Fruit fly (Drosophila melanogaster) whole organism, embryonic: ENCODE results near the gene CG10470.

Experiments
- ATbp ChIP-seq: fragments of 200-800 bp; sonication (Bioruptor generic); optimal IDR thresholded peaks from 2 replicates; lab custom pipeline; 2017; ENCODE audit warnings: missing biosample characterization, mild to moderate bottlenecking, missing genetic modification characterization, missing genetic modification reagents
- Asciz ChIP-seq: fragments of 200-800 bp; sonication (Bioruptor generic); optimal IDR thresholded peaks from 2 replicates; lab custom pipeline; 2017; ENCODE audit warnings: missing biosample characterization, mild to moderate bottlenecking, missing genetic modification characterization, missing genetic modification reagents
- B-H1 ChIP-seq: fragments of 200-800 bp; sonication (Bioruptor generic); IDR thresholded peaks from 3 replicates; pipeline ENCODE4 v1.3.6; 2022; ENCODE audit warnings: missing biosample characterization, missing genetic modification characterization
- CG10366 ChIP-seq: fragments of 200-800 bp; sonication (Bioruptor generic); IDR thresholded peaks from 2 replicates; pipeline ENCODE4 v1.3.6; 2022; ENCODE audit warnings: missing biosample characterization, missing genetic modification characterization
- CG10431 ChIP-seq: fragments of 200-800 bp; sonication (Bioruptor generic); optimal IDR thresholded peaks from 3 replicates; lab custom pipeline; 2018; ENCODE audit warnings: missing biosample characterization, mild to moderate bottlenecking, missing genetic modification characterization
- CG11504 ChIP-seq: fragments of 200-800 bp; sonication (Bioruptor generic); optimal IDR thresholded peaks from 3 replicates; lab custom pipeline; 2019; ENCODE audit warnings: missing biosample characterization, mild to moderate bottlenecking, missing genetic modification characterization, moderate library complexity
- CG12104 ChIP-seq: fragments of 200-800 bp; sonication (Bioruptor generic); optimal IDR thresholded peaks from 3 replicates; lab custom pipeline; 2016; ENCODE audit warnings: missing biosample characterization, missing genetic modification characterization
- CG13424 ChIP-seq: fragments of 200-800 bp; sonication (Bioruptor generic); optimal IDR thresholded peaks from 2 replicates; lab custom pipeline; 2019; ENCODE audit warnings: missing biosample characterization, mild to moderate bottlenecking, missing genetic modification characterization, moderate library complexity
- CG15696 ChIP-seq: fragments of 200-800 bp; sonication (Bioruptor generic); optimal IDR thresholded peaks from 2 replicates; lab custom pipeline; 2019; ENCODE audit warnings: missing biosample characterization, mild to moderate bottlenecking, missing genetic modification characterization, moderate library complexity
- CG1603 ChIP-seq: fragments of 200-800 bp; sonication (Bioruptor generic); optimal IDR thresholded peaks from 2 replicates; lab custom pipeline; 2019; ENCODE audit warnings: missing biosample characterization, mild to moderate bottlenecking, missing genetic modification characterization, moderate library complexity
- CG16779 ChIP-seq: fragments of 200-800 bp; sonication (Bioruptor generic); IDR thresholded peaks from 2 replicates; pipeline ENCODE4 v1.3.6; 2022; ENCODE audit warnings: missing biosample characterization, missing genetic modification characterization
- CG18764 ChIP-seq: fragments of 200-800 bp; sonication (Bioruptor generic); optimal IDR thresholded peaks from 3 replicates; lab custom pipeline; 2016; ENCODE audit warnings: missing biosample characterization, missing genetic modification characterization
- CG4360 ChIP-seq: fragments of 200-800 bp; sonication (Bioruptor generic); IDR thresholded peaks from 2 replicates; pipeline ENCODE4 v1.3.6; 2022; ENCODE audit warnings: missing biosample characterization, missing genetic modification characterization
- CG43689 ChIP-seq: fragments of 200-800 bp; sonication (Bioruptor generic); IDR thresholded peaks from 2 replicates; pipeline ENCODE4 v1.3.6; 2022; ENCODE audit warnings: missing biosample characterization, missing genetic modification characterization
- CG4707 ChIP-seq: fragments of 200-800 bp; sonication (Bioruptor generic); optimal IDR thresholded peaks from 2 replicates; lab custom pipeline; 2018; ENCODE audit warnings: missing biosample characterization, mild to moderate bottlenecking, missing genetic modification characterization, moderate library complexity
- CG6254 ChIP-seq: fragments of 200-800 bp; sonication (Bioruptor generic); optimal IDR thresholded peaks from 3 replicates; lab custom pipeline; 2017; ENCODE audit warnings: mild to moderate bottlenecking, missing biosample characterization, missing genetic modification reagents, missing genetic modification characterization
- CG8290 ChIP-seq, 3 experiments: fragments of 200-800 bp; sonication (Bioruptor generic); optimal IDR thresholded peaks; 2 replicates each; lab custom pipeline; 2016 to 2019; ENCODE audit warnings: missing biosample characterization in 3 of 3, missing genetic modification characterization in 3 of 3, mild to moderate bottlenecking in 2 of 3, moderate library complexity in 1 of 3
- CG8388 ChIP-seq: fragments of 200-800 bp; sonication (Bioruptor generic); optimal IDR thresholded peaks from 2 replicates; lab custom pipeline; 2019; ENCODE audit warnings: missing biosample characterization, mild to moderate bottlenecking, missing genetic modification characterization, moderate library complexity
- Deaf1 ChIP-seq: fragments of 200-800 bp; optimal IDR thresholded peaks from 3 replicates; lab custom pipeline; 2019; ENCODE audit warnings: missing biosample characterization, mild to moderate bottlenecking, missing genetic modification characterization, moderate library complexity
- Drgx ChIP-seq: fragments of 200-800 bp; sonication (Bioruptor generic); IDR thresholded peaks from 2 replicates; pipeline ENCODE4 v1.3.6; 2022; ENCODE audit warnings: missing biosample characterization, missing genetic modification characterization
- ERR ChIP-seq: fragments of 200-800 bp; sonication (Bioruptor generic); optimal IDR thresholded peaks from 2 replicates; lab custom pipeline; 2016; ENCODE audit warnings: missing biosample characterization, missing genetic modification characterization
- Ets97D ChIP-seq: fragments of 200-800 bp; sonication (Bioruptor generic); optimal IDR thresholded peaks from 3 replicates; lab custom pipeline; 2016; ENCODE audit warnings: missing biosample characterization, missing genetic modification characterization
- Gsc ChIP-seq: fragments of 200-800 bp; sonication (Bioruptor generic); IDR thresholded peaks from 2 replicates; pipeline ENCODE4 v1.3.6; 2022; ENCODE audit warnings: missing biosample characterization, missing genetic modification characterization
- HLH3B ChIP-seq: fragments of 200-800 bp; sonication (Bioruptor generic); IDR thresholded peaks from 2 replicates; pipeline ENCODE4 v1.3.6; 2022; ENCODE audit warnings: missing biosample characterization, missing genetic modification characterization
- Hr39 ChIP-seq: fragments of >200 bp; optimal IDR thresholded peaks from 2 replicates; lab custom pipeline; 2017
- MBD-R2 ChIP-seq: fragments of 200-800 bp; sonication (Bioruptor generic); IDR thresholded peaks from 2 replicates; pipeline ENCODE4 v1.3.6; 2022; ENCODE audit warnings: missing biosample characterization, missing genetic modification characterization
- Med ChIP-seq: fragments of 200-800 bp; sonication (Bioruptor generic); peaks from one replicate; lab custom pipeline; 2016; ENCODE audit warnings: missing biosample characterization, missing genetic modification characterization, mild to moderate bottlenecking, inconsistent platforms, moderate library complexity
- Nf-YB ChIP-seq: fragments of 200-800 bp; sonication (Bioruptor generic); optimal IDR thresholded peaks from 3 replicates; lab custom pipeline; 2019; ENCODE audit warnings: missing biosample characterization, mild to moderate bottlenecking, missing genetic modification characterization, moderate library complexity
- Xbp1 ChIP-seq: fragments of 200-800 bp; sonication (Bioruptor generic); optimal IDR thresholded peaks from 3 replicates; lab custom pipeline; 2016; ENCODE audit warnings: missing biosample characterization, mild to moderate bottlenecking, missing genetic modification characterization
- abd-A ChIP-seq: fragments of 200-800 bp; sonication (Bioruptor generic); optimal IDR thresholded peaks from 3 replicates; lab custom pipeline; 2019; ENCODE audit warnings: missing biosample characterization, mild to moderate bottlenecking, missing genetic modification characterization, moderate library complexity
- amos ChIP-seq: fragments of 200-800 bp; sonication (Bioruptor generic); IDR thresholded peaks from 2 replicates; pipeline ENCODE4 v1.3.6; 2022; ENCODE audit warnings: missing biosample characterization, missing genetic modification characterization; ENCODE audit not compliant: partially characterized antibody
- ase ChIP-seq: fragments of 200-800 bp; sonication (Bioruptor generic); IDR thresholded peaks from 3 replicates; pipeline ENCODE4 v1.3.6; 2022; ENCODE audit warnings: missing biosample characterization, missing genetic modification characterization
- bowl ChIP-seq: fragments of 200-800 bp; sonication (Bioruptor generic); IDR thresholded peaks from 2 replicates; pipeline ENCODE4 v1.3.6; 2022; ENCODE audit warnings: missing biosample characterization, missing genetic modification characterization
- btn ChIP-seq: fragments of 200-800 bp; sonication (Bioruptor generic); optimal IDR thresholded peaks from 2 replicates; lab custom pipeline; 2016; ENCODE audit warnings: missing biosample characterization, missing genetic modification characterization
- cg ChIP-seq: fragments of 200-800 bp; sonication (Bioruptor generic); optimal IDR thresholded peaks from 3 replicates; lab custom pipeline; 2019; ENCODE audit warnings: missing biosample characterization, mild to moderate bottlenecking, missing genetic modification characterization, moderate library complexity
- ci ChIP-seq: fragments of 200-800 bp; sonication (Bioruptor generic); IDR thresholded peaks from 3 replicates; pipeline ENCODE4 v1.3.6; 2022; ENCODE audit warnings: missing biosample characterization, missing genetic modification characterization
- emc ChIP-seq: fragments of 200-800 bp; sonication (Bioruptor generic); optimal IDR thresholded peaks from 2 replicates; lab custom pipeline; 2016; ENCODE audit warnings: missing biosample characterization, missing genetic modification characterization
- eyg ChIP-seq: fragments of 200-800 bp; sonication (Bioruptor generic); optimal IDR thresholded peaks from 3 replicates; lab custom pipeline; 2016; ENCODE audit warnings: missing biosample characterization, missing genetic modification characterization
- grn ChIP-seq: fragments of 200-800 bp; sonication (Bioruptor generic); optimal IDR thresholded peaks from 3 replicates; lab custom pipeline; 2017; ENCODE audit warnings: missing biosample characterization, missing genetic modification characterization
- hth ChIP-seq: fragments of >200 bp; optimal IDR thresholded peaks from 2 replicates; lab custom pipeline; 2017; ENCODE audit warnings: inconsistent platforms
- ind ChIP-seq: fragments of 200-800 bp; sonication (Bioruptor generic); optimal IDR thresholded peaks from 3 replicates; lab custom pipeline; 2016; ENCODE audit warnings: missing biosample characterization, missing genetic modification characterization
- insv ChIP-seq, 2 experiments: fragments of 200-800 bp; sonication (Bioruptor generic); optimal IDR thresholded peaks; 3 replicates each; lab custom pipeline; 2016 to 2018; ENCODE audit warnings: missing biosample characterization in 2 of 2, missing genetic modification characterization in 2 of 2
- jigr1 ChIP-seq: fragments of 200-800 bp; sonication (Bioruptor generic); IDR thresholded peaks from 3 replicates; pipeline ENCODE4 v1.3.6; 2022; ENCODE audit warnings: missing biosample characterization, missing genetic modification characterization
- nau ChIP-seq: fragments of 200-800 bp; sonication (Bioruptor generic); optimal IDR thresholded peaks from 3 replicates; lab custom pipeline; 2017; ENCODE audit warnings: missing biosample characterization, mild to moderate bottlenecking, missing genetic modification characterization, missing genetic modification reagents
- pb ChIP-seq: fragments of 200-800 bp; sonication (Bioruptor generic); optimal IDR thresholded peaks from 3 replicates; lab custom pipeline; 2016; ENCODE audit warnings: missing biosample characterization, missing genetic modification characterization
- prd ChIP-seq, 3 experiments: fragments of >200 bp in 2 of 3; fragments of 200-800 bp in 1 of 3; sonication (Bioruptor generic) in 1 of 3; optimal IDR thresholded peaks in 2 of 3; IDR thresholded peaks in 1 of 3; 2 replicates in 2 of 3; 3 replicates in 1 of 3; pipeline versions ENCODE4 v1.3.6 to Lab custom; 2017 to 2022; ENCODE audit warnings: missing biosample characterization in 1 of 3, missing genetic modification characterization in 1 of 3
- pros ChIP-seq: fragments of 200-800 bp; sonication (Bioruptor generic); optimal IDR thresholded peaks from 3 replicates; lab custom pipeline; 2019; ENCODE audit warnings: missing biosample characterization, mild to moderate bottlenecking, missing genetic modification characterization, moderate library complexity
- sens ChIP-seq: fragments of 200-800 bp; sonication (Bioruptor generic); peaks from one replicate; lab custom pipeline; 2016; ENCODE audit warnings: missing biosample characterization, missing genetic modification characterization
- seq ChIP-seq: fragments of 200-800 bp; sonication (Bioruptor generic); IDR thresholded peaks from 2 replicates; pipeline ENCODE4 v1.3.6; 2022; ENCODE audit warnings: missing biosample characterization, missing genetic modification characterization
- slbo ChIP-seq: fragments of 200-800 bp; sonication (Bioruptor generic); IDR thresholded peaks from 2 replicates; pipeline ENCODE4 v1.3.6; 2022; ENCODE audit warnings: missing biosample characterization, missing genetic modification characterization
- sqz ChIP-seq: fragments of 200-800 bp; sonication (Bioruptor generic); optimal IDR thresholded peaks from 3 replicates; lab custom pipeline; 2018; ENCODE audit warnings: missing biosample characterization, mild to moderate bottlenecking, missing genetic modification characterization
- stwl ChIP-seq: fragments of 200-800 bp; sonication (Bioruptor generic); optimal IDR thresholded peaks from 3 replicates; lab custom pipeline; 2018; ENCODE audit warnings: missing biosample characterization, mild to moderate bottlenecking, missing genetic modification characterization, moderate library complexity

Gene CG10470

dm6 chr2L:19079742-19080141 is 30.9 kb downstream of the CG10470 start (continued):
- TF ChIP-seq hth: no peak
- TF ChIP-seq Gsc (GFP tag; lab: Robert Waterston, UW): no peak
- TF ChIP-seq Asciz (GFP tag; lab: Kevin White, UChicago): peak; percentile 31
- no peak for TF ChIP-seq ase (GFP tag; lab: Robert Waterston, UW)
- TF ChIP-seq CG15696: no peak
- TF ChIP-seq eyg (GFP tag; lab: Kevin White, UChicago): no peak
- TF ChIP-seq stwl (tag; lab: Kevin White, UChicago): peak; percentile 65
- no peak for TF ChIP-seq abd-A
- no peak for TF ChIP-seq prd (optimal IDR thresholded peaks at IDR 0.05; lab: Kevin White, UChicago)
- no peak for TF ChIP-seq prd (GFP tag; IDR thresholded peaks at IDR 0.05; lab: Robert Waterston, UW)
- no peak for TF ChIP-seq CG13424 (tag; lab: Kevin White, UChicago)
- TF ChIP-seq nau (GFP tag; lab: Kevin White, UChicago): no peak
- peak; percentile 61 for TF ChIP-seq Med (GFP tag; lab: Kevin White, UChicago)
- TF ChIP-seq bowl (GFP tag; lab: Robert Waterston, UW): peak; percentile 18; the same call in 1 of the 2 replicates
- peak; percentile 59 for TF ChIP-seq Ets97D (GFP tag; lab: Kevin White, UChicago)
- peak; percentile 88 for TF ChIP-seq ci (GFP tag; lab: Robert Waterston, UW)
- TF ChIP-seq CG4707 (GFP tag; lab: Kevin White, UChicago): no peak
- TF ChIP-seq CG1603 (tag; lab: Kevin White, UChicago): peak; percentile 33
- TF ChIP-seq Xbp1: no peak
- peak; percentile 41; the same call in 1 of the 2 replicates for TF ChIP-seq CG43689
- 0 out of 2 replicates have a peak, but pooled peaks have one; percentile 10 for TF ChIP-seq slbo
- TF ChIP-seq MBD-R2: 0 out of 2 replicates have a peak, but pooled peaks have one; percentile 21
- TF ChIP-seq B-H1 (GFP tag; lab: Robert Waterston, UW): no peak
- TF ChIP-seq CG18764 (GFP tag; lab: Kevin White, UChicago): no peak
- TF ChIP-seq sens (GFP tag; lab: Kevin White, UChicago): no peak
- TF ChIP-seq CG11504 (tag; lab: Kevin White, UChicago): peak; percentile 99
- no peak for TF ChIP-seq CG8388
- no peak for TF ChIP-seq CG16779 (GFP tag; lab: Robert Waterston, UW)
- TF ChIP-seq ind (GFP tag; lab: Kevin White, UChicago): no peak
- peak; percentile 5 for TF ChIP-seq ATbp
- no peak for TF ChIP-seq CG8290 (GFP tag; optimal IDR thresholded peaks at IDR 0.05; lab: Kevin White, UChicago)
- TF ChIP-seq CG8290 (tag; optimal IDR thresholded peaks at IDR 0.05; lab: Kevin White, UChicago): no peak
- TF ChIP-seq btn (GFP tag; lab: Kevin White, UChicago): no peak
- TF ChIP-seq amos: no peak
- no peak for TF ChIP-seq CG10431 (GFP tag; lab: Kevin White, UChicago)
- TF ChIP-seq CG12104 (GFP tag; lab: Kevin White, UChicago): no peak

dm6 chr2L:19083320-19083764 is 34.5 kb downstream of the CG10470 start:
- TF ChIP-seq CG6254: peak; percentile 98
- no peak for TF ChIP-seq pb
- TF ChIP-seq pros (GFP tag; lab: Kevin White, UChicago): peak; percentile 1
- TF ChIP-seq jigr1 (GFP tag; lab: Robert Waterston, UW): no peak
- TF ChIP-seq grn: no peak
- peak; percentile 63 for TF ChIP-seq cg
- peak; percentile 47; the same call in 1 of the 2 replicates for TF ChIP-seq seq (GFP tag; lab: Robert Waterston, UW)
- peak; percentile 78 for TF ChIP-seq Deaf1 (tag; lab: Kevin White, UChicago)
- no peak for TF ChIP-seq ERR (GFP tag; lab: Kevin White, UChicago)
- TF ChIP-seq CG10366 (GFP tag; lab: Robert Waterston, UW): peak; percentile 70
- TF ChIP-seq insv (GFP tag; optimal IDR thresholded peaks at IDR 0.05; lab: Kevin White, UChicago): peak; percentile 21 to 88
- TF ChIP-seq ATbp: no peak
- peak; percentile 98 for TF ChIP-seq Hr39 (lab: Kevin White, UChicago)
- TF ChIP-seq Nf-YB (GFP tag; lab: Kevin White, UChicago): peak; percentile 93
- peak; percentile 15; the same call in 1 of the 2 replicates for TF ChIP-seq Drgx (GFP tag; lab: Robert Waterston, UW)
- 0 out of 2 replicates have a peak, but pooled peaks have one; percentile 27 for TF ChIP-seq HLH3B (GFP tag; lab: Robert Waterston, UW)
- TF ChIP-seq sqz (GFP tag; lab: Kevin White, UChicago): peak; percentile 34
- peak; percentile 89 for TF ChIP-seq CG4360 (GFP tag; lab: Robert Waterston, UW)
- TF ChIP-seq emc: no peak
